Worm (Caenorhabditis elegans): Measurements from ENCODE around the gene rsp-5.

The rsp-5 gene

ce11 chrII:6475180-6475737 lies 14.7 kb upstream of the rsp-5 start, which contains the start of gene T28D9.16:
TSS of gene T28D9.16 (plus strand) at chrII:6475687.
- TF ChIP-seq lir-1 (GFP tag; conservative IDR thresholded peaks at IDR 0.05), result no peak
- no peak for TF ChIP-seq madf-3 (GFP tag; IDR thresholded peaks at IDR 0.05)
- TF ChIP-seq Y67H2A.10 (GFP tag; conservative IDR thresholded peaks at IDR 0.05), result no peak
- no peak for TF ChIP-seq C17E4.6 (GFP tag; IDR thresholded peaks at IDR 0.05)
- no peak for TF ChIP-seq tbp1 (GFP tag; optimal IDR thresholded peaks at IDR 0.05)
- no peak for TF ChIP-seq B0261.1 (tag; optimal IDR thresholded peaks at IDR 0.05)
- no peak for TF ChIP-seq Y95B8A.8 (GFP tag; IDR thresholded peaks at IDR 0.05)
- TF ChIP-seq hlh-12 (tag; optimal IDR thresholded peaks at IDR 0.05), result no peak
- TF ChIP-seq atf-7 (tag; optimal IDR thresholded peaks at IDR 0.05), result no peak
- no peak for TF ChIP-seq nfya-2 (GFP tag; IDR thresholded peaks at IDR 0.05)
- TF ChIP-seq B0336.3 (GFP tag; IDR thresholded peaks at IDR 0.05), result no peak

- peak; percentile 68 for TF ChIP-seq lsl-1 (GFP tag; optimal IDR thresholded peaks at IDR 0.05)
- no peak for TF ChIP-seq lir-1 (GFP tag; conservative IDR thresholded peaks at IDR 0.05)
- TF ChIP-seq hmg-1.2 (GFP tag; IDR thresholded peaks at IDR 0.05), result no peak
Observed at ce11 chrII:6476655-6477054, 13.3 kb upstream of the rsp-5 start, which contains the start of gene T28D9.4. TSS of gene T28D9.4 (plus strand) at chrII:6476955.

- TF ChIP-seq ccch-3 (GFP tag; optimal IDR thresholded peaks at IDR 0.05) (no peak), nhr-27 (tag; optimal IDR thresholded peaks at IDR 0.05) (no peak), die-1 (tag; optimal IDR thresholded peaks at IDR 0.05) (no peak), nhr-179 (tag; optimal IDR thresholded peaks at IDR 0.05) (no peak), mes-4 (tag; optimal IDR thresholded peaks at IDR 0.05) (no peak), ceh-58 (GFP tag; IDR thresholded peaks at IDR 0.05) (no peak), xnd-1 (tag; optimal IDR thresholded peaks at IDR 0.05) (no peak), B0035.1 (tag; optimal IDR thresholded peaks at IDR 0.05) (no peak), Y95B8A.8 (GFP tag; IDR thresholded peaks at IDR 0.05) (no peak), zfh-2 (GFP tag; conservative IDR thresholded peaks at IDR 0.05) (no peak)
Observed at ce11 chrII:6482102-6482501, 7.9 kb upstream of the rsp-5 start, which contains the start of gene del-10. TSS of gene del-10 (minus strand) at chrII:6482125.

- TF ChIP-seq tbp1 (GFP tag; optimal IDR thresholded peaks at IDR 0.05) (no peak), rpc-1 (optimal IDR thresholded peaks at IDR 0.05) (no peak), rpc-1 (tag; optimal IDR thresholded peaks at IDR 0.05) (no peak), F39B2.1 (GFP tag; IDR thresholded peaks at IDR 0.05) (no peak), attf-6 (GFP tag; IDR thresholded peaks at IDR 0.05) (no peak), mel-28 (tag; optimal IDR thresholded peaks at IDR 0.05; ENCODE audit: borderline replicate concordance) (no peak), ama-1 (optimal IDR thresholded peaks at IDR 0.05) (no peak), ama-1 (GFP tag; optimal IDR thresholded peaks at IDR 0.05) (no peak), F37B4.10 (GFP tag; IDR thresholded peaks at IDR 0.05) (no peak), chd-7 (tag; optimal IDR thresholded peaks at IDR 0.05) (no peak), lag-1 (GFP tag; IDR thresholded peaks at IDR 0.05) (no peak), snpc-4 (GFP tag; optimal IDR thresholded peaks at IDR 0.05) (no peak), snpc-4 (tag; optimal IDR thresholded peaks at IDR 0.05) (no peak), attf-3 (GFP tag; conservative IDR thresholded peaks at IDR 0.05) (no peak), xnd-1 (tag; optimal IDR thresholded peaks at IDR 0.05) (no peak)
Observed at ce11 chrII:6482762-6483161, 7.2 kb upstream of the rsp-5 start.
